Worm (Caenorhabditis elegans): ENCODE results near the gene B0507.8.
"Not testable (repeated sequence)": the region's sequence is repeated elsewhere in the genome, so short reads cannot be mapped to it uniquely, and the experiment has no call there.

Gene B0507.8

ce11 chrV:8727077-8727476 lies 35.7 kb downstream of the B0507.8 start, which contains the start of gene ZC196.9:
Gene ZC196.9, minus strand, starts transcription at chrV:8727177.
- no peak for TF ChIP-seq pes-1 (GFP tag; IDR thresholded peaks at IDR 0.05)
- TF ChIP-seq scrt-1 (GFP tag; IDR thresholded peaks at IDR 0.05), result no peak
- no peak for TF ChIP-seq ceh-13 (GFP tag; optimal IDR thresholded peaks at IDR 0.05)
- TF ChIP-seq hmg-4 (GFP tag; optimal IDR thresholded peaks at IDR 0.05), result no peak
- TF ChIP-seq tbx-11 (GFP tag; IDR thresholded peaks at IDR 0.05), result no peak
- TF ChIP-seq ama-1 (optimal IDR thresholded peaks at IDR 0.05), result no peak
- TF ChIP-seq ets-7 (tag; optimal IDR thresholded peaks at IDR 0.05), result no peak

DNA sequence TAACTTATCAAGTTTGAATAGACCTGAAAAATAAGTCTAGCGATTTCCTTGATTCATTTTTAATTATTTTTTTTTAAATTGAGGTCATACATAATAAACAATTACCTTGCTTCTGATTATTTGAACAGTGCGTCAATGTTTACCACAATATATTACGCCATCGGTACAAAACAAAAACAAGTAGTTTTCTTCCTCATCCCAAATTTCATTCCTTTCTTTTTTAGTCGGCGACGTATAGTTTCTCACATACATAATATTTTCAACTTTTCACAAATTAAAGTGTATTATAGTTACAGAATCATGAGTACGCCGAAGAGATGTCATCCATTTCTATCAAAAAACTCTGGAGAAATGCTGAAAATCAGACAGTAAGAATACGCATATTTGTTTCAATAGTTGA lies 36.5 kb downstream of the B0507.8 start, which contains the start of gene droe-8:
Gene droe-8 (plus strand): TSS at position 301 of the 400 bp plus-strand sequence.
- not testable (repeated sequence) for TF ChIP-seq sea-1 (GFP tag; conservative IDR thresholded peaks at IDR 0.05); hnd-1 (tag; optimal IDR thresholded peaks at IDR 0.05); ets-7 (tag; optimal IDR thresholded peaks at IDR 0.05)

- not testable (repeated sequence) for TF ChIP-seq ceh-36 (tag; optimal IDR thresholded peaks at IDR 0.05); pes-1 (GFP tag; IDR thresholded peaks at IDR 0.05); aly-1 (tag; optimal IDR thresholded peaks at IDR 0.05)
Observed at ce11 chrV:8722160-8722559, 40.6 kb downstream of the B0507.8 start, which contains the start of gene ZC196.8. Gene ZC196.8, minus strand, starts transcription at chrV:8722260.

DNA sequence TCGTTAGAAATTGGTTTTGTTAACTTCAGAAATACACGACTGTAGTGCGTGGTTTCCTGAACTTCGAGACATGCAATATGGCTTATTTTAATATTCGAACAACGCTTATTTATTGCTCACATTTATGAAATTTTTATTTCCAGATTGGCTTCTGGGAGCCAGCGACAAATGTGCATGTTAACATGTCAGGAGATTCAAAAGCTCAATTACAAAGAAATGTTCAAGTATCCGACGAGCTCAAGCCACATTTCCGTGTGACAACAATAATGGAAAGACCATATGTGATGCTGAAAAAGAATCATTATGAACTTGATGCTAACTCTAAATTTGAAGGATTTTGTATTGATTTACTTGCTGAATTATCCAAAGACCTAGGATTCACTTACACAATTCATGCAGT lies 44.4 kb downstream of the B0507.8 start:
- TF ChIP-seq scrt-1 (GFP tag; IDR thresholded peaks at IDR 0.05), result no peak
- TF ChIP-seq tra-4 (tag; optimal IDR thresholded peaks at IDR 0.05), result no peak
- TF ChIP-seq aly-1 (tag; optimal IDR thresholded peaks at IDR 0.05), result no peak
- no peak for TF ChIP-seq tbx-11 (GFP tag; IDR thresholded peaks at IDR 0.05)
- TF ChIP-seq ceh-36 (tag; optimal IDR thresholded peaks at IDR 0.05), result no peak
- TF ChIP-seq hmg-4 (GFP tag; optimal IDR thresholded peaks at IDR 0.05), result no peak
- no peak for TF ChIP-seq flt-1 (GFP tag; IDR thresholded peaks at IDR 0.05)
- TF ChIP-seq pes-1 (GFP tag; IDR thresholded peaks at IDR 0.05), result no peak
- TF ChIP-seq hmbx-1 (tag; optimal IDR thresholded peaks at IDR 0.05), result no peak
- no peak for TF ChIP-seq tbx-37 (GFP tag; conservative IDR thresholded peaks at IDR 0.05)
- TF ChIP-seq B0310.2 (tag; optimal IDR thresholded peaks at IDR 0.05), result no peak

DNA sequence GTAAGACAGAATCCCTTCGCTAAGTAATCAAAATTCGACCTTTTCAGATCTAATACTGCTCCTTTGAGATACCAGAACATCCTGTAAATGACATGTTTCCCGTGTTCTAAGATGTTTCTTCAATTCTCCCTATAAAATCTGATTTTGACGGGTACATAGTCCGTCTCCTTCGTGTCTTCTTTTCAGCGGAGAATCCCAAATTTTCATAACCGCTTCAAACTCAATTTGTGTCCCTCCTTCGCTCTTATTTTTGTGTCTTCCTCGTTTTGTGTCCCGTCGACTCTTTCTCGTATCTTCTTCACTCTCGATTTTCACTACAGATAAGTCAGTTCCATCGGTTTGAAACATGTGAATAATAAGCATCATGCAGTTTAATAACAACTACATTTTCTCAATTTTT lies 46.6 kb downstream of the B0507.8 start, which contains the start of gene glr-5:
Gene glr-5 (plus strand): TSS at position 321 of the 400 bp plus-strand sequence.
- TF ChIP-seq scrt-1 (GFP tag; IDR thresholded peaks at IDR 0.05), result no peak
- no peak for TF ChIP-seq ceh-36 (tag; optimal IDR thresholded peaks at IDR 0.05)
- no peak for TF ChIP-seq pes-1 (GFP tag; IDR thresholded peaks at IDR 0.05)
- no peak for TF ChIP-seq tbx-11 (GFP tag; IDR thresholded peaks at IDR 0.05)
- TF ChIP-seq aly-1 (tag; optimal IDR thresholded peaks at IDR 0.05), result no peak
- TF ChIP-seq tra-4 (tag; optimal IDR thresholded peaks at IDR 0.05), result no peak
- TF ChIP-seq ceh-13 (GFP tag; optimal IDR thresholded peaks at IDR 0.05), result no peak
- no peak for TF ChIP-seq F13C5.2 (tag; optimal IDR thresholded peaks at IDR 0.05)
- no peak for TF ChIP-seq ets-7 (tag; optimal IDR thresholded peaks at IDR 0.05)
- no peak for TF ChIP-seq ama-1 (optimal IDR thresholded peaks at IDR 0.05)
- TF ChIP-seq sea-1 (GFP tag; conservative IDR thresholded peaks at IDR 0.05), result no peak
- TF ChIP-seq flt-1 (GFP tag; IDR thresholded peaks at IDR 0.05), result no peak
- TF ChIP-seq B0310.2 (tag; optimal IDR thresholded peaks at IDR 0.05), result no peak
- TF ChIP-seq hnd-1 (tag; optimal IDR thresholded peaks at IDR 0.05), result no peak
- TF ChIP-seq hmg-4 (GFP tag; optimal IDR thresholded peaks at IDR 0.05), result no peak
- TF ChIP-seq tbx-37 (GFP tag; conservative IDR thresholded peaks at IDR 0.05), result no peak
- no peak for TF ChIP-seq hmbx-1 (tag; optimal IDR thresholded peaks at IDR 0.05)

DNA sequence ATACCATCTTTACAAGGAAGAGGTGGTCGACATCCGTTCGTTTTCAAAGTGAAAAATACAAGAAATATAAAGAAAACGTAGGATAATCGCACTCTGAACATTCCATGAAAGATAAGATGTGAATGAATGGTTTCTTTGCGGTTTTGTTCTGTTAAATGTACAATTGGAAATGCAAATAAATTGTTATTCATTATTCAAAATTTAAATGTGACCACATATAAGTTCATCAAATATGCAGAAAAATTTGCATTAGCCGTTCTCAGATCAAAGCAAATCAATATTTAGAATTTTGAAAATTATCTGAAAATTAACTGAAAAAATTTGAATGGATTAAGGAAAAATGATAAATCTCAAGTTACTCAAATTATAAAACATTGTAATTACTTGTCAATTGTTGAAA lies 50.9 kb downstream of the B0507.8 start, which contains the start of gene ZC178.2:
Gene ZC178.2 (minus strand): TSS at position 101 of the 400 bp plus-strand sequence.
- TF ChIP-seq hnd-1 (tag; optimal IDR thresholded peaks at IDR 0.05), result no peak
- no peak for TF ChIP-seq tra-4 (tag; optimal IDR thresholded peaks at IDR 0.05)
- no peak for TF ChIP-seq sea-1 (GFP tag; conservative IDR thresholded peaks at IDR 0.05)
- TF ChIP-seq tbx-37 (GFP tag; conservative IDR thresholded peaks at IDR 0.05), result no peak

Data from whole organism, early embryonic.